Fruit fly (Drosophila melanogaster): ENCODE data around the gene CG33922.

CG33922 gene

dm6 chr2L:1333828-1334227 is 10.1 kb downstream of the CG33922 start, which contains the start of gene CG5440:
CG5440 (plus strand) TSS chr2L:1334128.
- TF ChIP-seq eg (GFP tag; IDR thresholded peaks at IDR 0.05) (no peak), CG10669 (GFP tag; optimal IDR thresholded peaks at IDR 0.05) (no peak), CG11294 (GFP tag; IDR thresholded peaks at IDR 0.05) (no peak), OdsH (GFP tag; optimal IDR thresholded peaks at IDR 0.05) (no peak), CG15336 (GFP tag; IDR thresholded peaks at IDR 0.05) (no peak), pdm3 (GFP tag; optimal IDR thresholded peaks at IDR 0.05) (no peak), fd59A (GFP tag; optimal IDR thresholded peaks at IDR 0.05) (no peak), topi (GFP tag; optimal IDR thresholded peaks at IDR 0.05) (no peak), CG6276 (GFP tag; optimal IDR thresholded peaks at IDR 0.05) (no peak), spab (GFP tag; optimal IDR thresholded peaks at IDR 0.05) (no peak), CG6792 (GFP tag; optimal IDR thresholded peaks at IDR 0.05) (no peak), CG34406 (GFP tag; optimal IDR thresholded peaks at IDR 0.05) (no peak), net (GFP tag; optimal IDR thresholded peaks at IDR 0.05) (no peak), Lpt (GFP tag; optimal IDR thresholded peaks at IDR 0.05) (no peak), CG32006 (GFP tag; optimal IDR thresholded peaks at IDR 0.05) (no peak), Ets96B (tag; optimal IDR thresholded peaks at IDR 0.05) (no peak), Eip78C (GFP tag) (no peak), Sox15 (GFP tag; optimal IDR thresholded peaks at IDR 0.05) (no peak)

dm6 chr2L:1328861-1329260 is 15.1 kb downstream of the CG33922 start, which contains the start of gene a5:
a5 (plus strand) TSS chr2L:1329161.
- TF ChIP-seq CG8119 (GFP tag; IDR thresholded peaks at IDR 0.05) (no peak), spab (GFP tag; optimal IDR thresholded peaks at IDR 0.05) (no peak)

- TF ChIP-seq Eip78C (GFP tag) (peak; percentile 41), CG6854 (GFP tag; optimal IDR thresholded peaks at IDR 0.05) (no peak), OdsH (GFP tag; optimal IDR thresholded peaks at IDR 0.05) (peak; percentile 2)
Observed at dm6 chr2L:1316422-1316821, 27.5 kb downstream of the CG33922 start.

- TF ChIP-seq CG11902 (GFP tag; optimal IDR thresholded peaks at IDR 0.05) (no peak), Hr4 (GFP tag; optimal IDR thresholded peaks at IDR 0.05) (peak; percentile 7), Hr39 (GFP tag; optimal IDR thresholded peaks at IDR 0.05) (no peak), CG10669 (GFP tag; optimal IDR thresholded peaks at IDR 0.05) (peak; percentile 8), CG10631 (GFP tag; optimal IDR thresholded peaks at IDR 0.05) (no peak), CG3919 (GFP tag; optimal IDR thresholded peaks at IDR 0.05) (peak; percentile 8), CG6163 (GFP tag; IDR thresholded peaks at IDR 0.05) (peak; percentile 61), CG32006 (GFP tag; optimal IDR thresholded peaks at IDR 0.05) (peak; percentile 18), Ets96B (tag; optimal IDR thresholded peaks at IDR 0.05) (peak; percentile 8), CG3032 (tag; optimal IDR thresholded peaks at IDR 0.05) (peak; percentile 15), CG8632 (GFP tag; optimal IDR thresholded peaks at IDR 0.05) (no peak), eg (GFP tag; IDR thresholded peaks at IDR 0.05) (peak; percentile 70), CG6792 (GFP tag; optimal IDR thresholded peaks at IDR 0.05) (no peak), spab (GFP tag; optimal IDR thresholded peaks at IDR 0.05) (no peak), CG8319 (GFP tag; optimal IDR thresholded peaks at IDR 0.05) (no peak), CG9139 (GFP tag; optimal IDR thresholded peaks at IDR 0.05) (no peak), Eip78C (GFP tag) (peak; percentile 63), Met (GFP tag; optimal IDR thresholded peaks at IDR 0.05) (no peak)
Observed at dm6 chr2L:1315283-1315682, 28.7 kb downstream of the CG33922 start.

- peak; percentile 40 for TF ChIP-seq Sox102F (GFP tag; optimal IDR thresholded peaks at IDR 0.05)
- TF ChIP-seq Met (GFP tag; optimal IDR thresholded peaks at IDR 0.05): peak; percentile 40
- peak; percentile 36 for TF ChIP-seq pdm3 (GFP tag; optimal IDR thresholded peaks at IDR 0.05)
- TF ChIP-seq Blimp-1 (GFP tag; optimal IDR thresholded peaks at IDR 0.05): no peak
- peak; percentile 21 for TF ChIP-seq OdsH (GFP tag; optimal IDR thresholded peaks at IDR 0.05)
- TF ChIP-seq CG6808 (GFP tag; optimal IDR thresholded peaks at IDR 0.05): peak; percentile 35
- peak; percentile 36; the same call in 1 of the 2 replicates for TF ChIP-seq Gug (GFP tag; IDR thresholded peaks at IDR 0.05)
- TF ChIP-seq CG3919 (GFP tag; optimal IDR thresholded peaks at IDR 0.05): peak; percentile 35
- TF ChIP-seq Hr39 (GFP tag; optimal IDR thresholded peaks at IDR 0.05): peak; percentile 28
- no peak for TF ChIP-seq salr (GFP tag; optimal IDR thresholded peaks at IDR 0.05)
- peak; percentile 16 for TF ChIP-seq CG34406 (GFP tag; optimal IDR thresholded peaks at IDR 0.05)
- peak; percentile 62 for TF ChIP-seq Ets96B (tag; optimal IDR thresholded peaks at IDR 0.05)
- peak; percentile 12 for TF ChIP-seq CG16779 (tag; optimal IDR thresholded peaks at IDR 0.05)
- no peak for TF ChIP-seq Sox15 (GFP tag; optimal IDR thresholded peaks at IDR 0.05)
- TF ChIP-seq CG10669 (GFP tag; optimal IDR thresholded peaks at IDR 0.05): peak; percentile 53
- 0 out of 2 replicates have a peak, but pooled peaks have one; percentile 34 for TF ChIP-seq CG15336 (GFP tag; IDR thresholded peaks at IDR 0.05)
- peak; percentile 21 for TF ChIP-seq Smox (GFP tag; optimal IDR thresholded peaks at IDR 0.05)
- peak; percentile 41 for TF ChIP-seq topi (GFP tag; optimal IDR thresholded peaks at IDR 0.05)
- peak; percentile 64 for TF ChIP-seq svp (GFP tag)
- TF ChIP-seq dsx (GFP tag; optimal IDR thresholded peaks at IDR 0.05; ENCODE audit: poor library complexity, severe bottlenecking): peak; percentile 50
- peak; percentile 40 for TF ChIP-seq Eip75B (GFP tag; optimal IDR thresholded peaks at IDR 0.05)
- no peak for TF ChIP-seq fkh (GFP tag; optimal IDR thresholded peaks at IDR 0.05)
- TF ChIP-seq Eip78C (GFP tag): peak; percentile 76
- peak; percentile 24 for TF ChIP-seq CG8632 (GFP tag; optimal IDR thresholded peaks at IDR 0.05)
- no peak for TF ChIP-seq CG8319 (GFP tag; optimal IDR thresholded peaks at IDR 0.05)
Observed at dm6 chr2L:1312321-1312720, 31.6 kb downstream of the CG33922 start.
